Fruit fly (Drosophila melanogaster): ENCODE results near the gene CG45099.

CG45099 gene

DNA sequence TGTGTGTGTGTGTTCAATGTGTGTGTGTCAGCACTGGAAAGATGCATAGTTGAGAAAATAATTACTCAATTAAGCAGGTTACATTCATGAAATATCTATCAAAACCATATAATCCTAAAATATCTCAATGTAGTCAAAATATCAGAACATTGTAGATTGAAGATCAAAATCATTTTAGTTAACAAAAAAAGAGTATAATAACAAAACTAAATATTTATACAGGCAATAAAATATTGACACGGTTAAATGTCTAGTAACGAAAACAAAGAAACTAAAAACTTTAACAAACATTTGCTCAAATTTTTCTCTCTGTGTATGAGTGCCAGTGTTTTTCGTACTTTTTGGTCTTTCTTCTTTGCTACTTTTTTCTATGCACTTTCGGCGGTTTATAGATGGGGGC lies 35.2 kb downstream of the CG45099 start:
- TF ChIP-seq noc (tag; optimal IDR thresholded peaks at IDR 0.05) = no peak

dm6 chr3R:21992909-21993308 lies 41.2 kb downstream of the CG45099 start:
- TF ChIP-seq noc (tag; optimal IDR thresholded peaks at IDR 0.05) = no peak

DNA sequence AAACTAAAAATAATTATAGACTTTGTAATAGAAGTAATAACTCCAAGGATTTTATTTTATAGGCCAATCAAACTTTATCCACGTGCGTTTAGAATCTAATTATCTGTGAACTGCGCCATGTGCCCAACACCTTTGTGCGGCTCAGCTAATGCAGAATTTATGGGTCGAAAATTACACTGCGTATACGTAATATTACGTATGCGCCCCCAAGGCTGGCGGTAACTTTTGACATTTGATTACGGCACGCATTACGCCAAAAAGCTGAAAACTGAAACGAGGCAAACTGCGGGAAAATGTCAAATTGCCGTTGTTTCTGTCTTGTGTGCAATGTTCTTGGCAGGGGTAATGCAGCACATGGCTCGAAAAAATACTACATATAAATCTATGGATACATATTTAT lies 42.5 kb downstream of the CG45099 start:
- TF ChIP-seq noc (tag; optimal IDR thresholded peaks at IDR 0.05) = no peak

DNA sequence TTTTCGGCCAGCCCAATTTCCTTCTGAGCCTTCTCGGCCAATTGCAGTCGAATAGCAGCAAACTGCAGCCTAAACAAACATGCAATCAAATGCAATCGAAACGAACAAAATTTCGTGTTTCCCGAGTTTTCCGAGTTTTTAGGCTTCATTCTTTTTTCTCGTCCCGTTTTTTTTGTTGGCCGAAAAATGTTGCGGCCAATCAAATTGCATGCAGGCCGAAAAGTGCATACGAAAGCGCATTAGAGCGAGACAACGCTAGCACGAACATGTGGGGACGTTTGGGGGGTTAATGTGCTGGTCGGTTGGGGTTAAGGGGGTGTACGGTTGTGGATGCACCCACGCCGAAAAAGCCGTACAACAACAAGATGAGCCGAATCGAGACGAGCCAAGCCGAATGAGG lies 44.3 kb downstream of the CG45099 start:
- no peak for TF ChIP-seq noc (tag; optimal IDR thresholded peaks at IDR 0.05)

- TF ChIP-seq noc (tag; optimal IDR thresholded peaks at IDR 0.05) = no peak
Measured at dm6 chr3R:21987546-21987945, 46.5 kb downstream of the CG45099 start.
